Worm (Caenorhabditis elegans) whole organism, mixed stage, embryonic: ENCODE results near the gene ZK829.9.

Experiments
- bed-3 ChIP-seq: fragments of 200-800 bp; sonication (Bioruptor generic); optimal IDR thresholded peaks from 3 replicates; lab custom pipeline; 2018; ENCODE audit warnings: mild to moderate bottlenecking, missing genetic modification characterization, moderate library complexity, missing compliant biosample characterization
- drap-1 ChIP-seq: fragments of 200-800 bp; sonication (Bioruptor generic); optimal IDR thresholded peaks from 3 replicates; lab custom pipeline; 2018; ENCODE audit warnings: mild to moderate bottlenecking, missing genetic modification characterization, missing compliant biosample characterization
- elt-1 ChIP-seq: sonication (generic microtip); optimal IDR thresholded peaks from 2 replicates; lab custom pipeline; 2017; ENCODE audit warnings: missing genetic modification characterization, mild to moderate bottlenecking, missing compliant biosample characterization, antibody characterized with exemption, moderate library complexity, borderline replicate concordance; ENCODE audit not compliant: insufficient read depth
- hlh-1 ChIP-seq: fragments of 150-350 bp; optimal IDR thresholded peaks from 2 replicates; lab custom pipeline; 2014; ENCODE audit warnings: missing biosample characterization, missing genetic modification reagents, missing genetic modification characterization
- lin-13 ChIP-seq: fragments of 150-350 bp; optimal IDR thresholded peaks from 2 replicates; lab custom pipeline; 2014; ENCODE audit warnings: missing biosample characterization, missing genetic modification characterization
- lsy-2 ChIP-seq: fragments of 150-350 bp; optimal IDR thresholded peaks from 2 replicates; lab custom pipeline; 2014; ENCODE audit warnings: missing biosample characterization, missing genetic modification characterization
- mls-2 ChIP-seq: sonication (generic microtip); optimal IDR thresholded peaks from 2 replicates; lab custom pipeline; 2016; ENCODE audit warnings: mild to moderate bottlenecking, missing genetic modification characterization, moderate library complexity, missing compliant biosample characterization
- nhr-237 ChIP-seq: fragments of 150-350 bp; optimal IDR thresholded peaks from 2 replicates; lab custom pipeline; 2014; ENCODE audit warnings: missing biosample characterization, missing genetic modification characterization
- pha-4 ChIP-seq: fragments of 150-350 bp; optimal IDR thresholded peaks from 2 replicates; lab custom pipeline; 2018; ENCODE audit warnings: missing biosample characterization, missing genetic modification reagents, missing genetic modification characterization
- snpc-4 ChIP-seq: fragments of 150-350 bp; optimal IDR thresholded peaks from 2 replicates; lab custom pipeline; 2014; ENCODE audit warnings: missing biosample characterization, missing genetic modification characterization
- sptf-1 ChIP-seq: sonication (generic microtip); optimal IDR thresholded peaks from 2 replicates; lab custom pipeline; 2017; ENCODE audit warnings: mild to moderate bottlenecking, missing genetic modification characterization, moderate library complexity, missing compliant biosample characterization
- tbx-8 ChIP-seq: fragments of 200-800 bp; sonication (Bioruptor generic); optimal IDR thresholded peaks from 2 replicates; lab custom pipeline; 2018; ENCODE audit warnings: mild to moderate bottlenecking, missing genetic modification characterization, moderate library complexity, missing compliant biosample characterization
- unc-62 ChIP-seq: fragments of 150-350 bp; optimal IDR thresholded peaks from 2 replicates; lab custom pipeline; 2014; ENCODE audit warnings: missing biosample characterization, missing genetic modification reagents, missing genetic modification characterization
- ztf-11 ChIP-seq: fragments of 150-350 bp; optimal IDR thresholded peaks from 2 replicates; lab custom pipeline; 2014; ENCODE audit warnings: missing biosample characterization, missing genetic modification characterization

- TF ChIP-seq lsy-2 (no peak), pha-4 (tag; lab: Kevin White, UChicago) (no peak), snpc-4 (tag; lab: Kevin White, UChicago) (no peak), mls-2 (tag; lab: Kevin White, UChicago) (no peak), unc-62 (GFP tag; lab: Kevin White, UChicago) (no peak), tbx-8 (no peak), ztf-11 (tag; lab: Kevin White, UChicago) (no peak), elt-1 (no peak), sptf-1 (tag; lab: Kevin White, UChicago) (no peak), bed-3 (GFP tag; lab: Kevin White, UChicago) (no peak), drap-1 (no peak), hlh-1 (tag; lab: Kevin White, UChicago) (no peak), nhr-237 (tag; lab: Kevin White, UChicago) (no peak), lin-13 (no peak)
Observed at ce11 chrIV:11949717-11950116, 20.6 kb upstream of the ZK829.9 start, which contains the start of gene hdl-1.
